Worm (Caenorhabditis elegans): ENCODE data around the gene C45B2.6.

C45B2.6 gene

DNA sequence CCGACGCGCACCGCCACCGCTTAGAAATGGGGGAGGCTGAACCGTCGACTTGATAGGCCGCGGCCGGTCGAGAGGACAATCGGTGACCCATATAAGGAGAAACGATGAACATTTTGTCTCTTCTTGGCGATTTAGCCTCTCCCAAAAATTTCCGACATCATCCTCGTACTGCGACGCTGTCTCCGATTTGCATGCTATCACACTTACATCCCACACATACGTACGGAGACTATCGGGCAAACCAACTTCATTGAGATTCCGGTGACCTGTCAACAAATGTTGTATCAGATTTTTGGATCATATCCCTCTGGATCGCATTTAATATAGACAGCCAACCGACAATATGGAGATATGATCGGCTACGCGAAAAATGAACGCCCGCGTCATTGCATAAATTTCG, 13.9 kb downstream of the C45B2.6 start:
- TF ChIP-seq ref-2 (tag; optimal IDR thresholded peaks at IDR 0.05) (peak; percentile 35), nfya-1 (tag; optimal IDR thresholded peaks at IDR 0.05) (no peak)

- TF ChIP-seq mec-3 (tag; optimal IDR thresholded peaks at IDR 0.05; ENCODE audit: borderline replicate concordance) (no peak), lin-11 (tag; optimal IDR thresholded peaks at IDR 0.05) (no peak), ama-1 (optimal IDR thresholded peaks at IDR 0.05) (no peak), madf-2 (tag; optimal IDR thresholded peaks at IDR 0.05) (no peak), pha-4 (tag; optimal IDR thresholded peaks at IDR 0.05) (no peak)
These were observed 22.5 kb downstream of the C45B2.6 start, which contains the start of gene lgc-58 for ce11 chrX:6075209-6075608. TSS of gene lgc-58 (plus strand) at chrX:6075509.

ce11 chrX:6081793-6082192, 29.1 kb downstream of the C45B2.6 start:
- no peak for TF ChIP-seq zip-5 (tag; optimal IDR thresholded peaks at IDR 0.05)
- peak; percentile 28 for TF ChIP-seq elt-2 (tag; optimal IDR thresholded peaks at IDR 0.05)

DNA sequence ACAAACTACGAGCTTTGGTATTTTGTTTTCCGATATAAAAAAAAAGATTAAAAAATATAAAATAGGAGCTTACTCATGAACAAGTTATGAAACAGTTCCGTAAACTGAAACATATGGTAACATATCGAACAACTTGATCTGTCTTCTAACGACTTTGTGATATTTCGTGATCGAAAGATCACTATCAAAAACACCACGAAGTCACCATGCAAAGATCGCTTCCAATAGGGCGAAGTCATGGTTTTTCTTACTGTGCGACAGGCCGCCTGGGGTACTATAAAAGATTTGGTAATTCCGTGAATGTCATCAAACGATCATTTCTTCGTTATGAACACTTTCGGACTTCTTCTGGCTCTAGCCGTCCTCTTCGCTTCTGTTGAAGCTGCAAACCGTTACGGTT, 30.0 kb downstream of the C45B2.6 start, which contains the start of gene C45B2.3:
TSS of gene C45B2.3 (plus strand) at position 301 of the 400 bp plus-strand sequence.
- TF ChIP-seq ztf-16 (tag; optimal IDR thresholded peaks at IDR 0.05) (no peak), pax-1 (tag; optimal IDR thresholded peaks at IDR 0.05) (no peak), madf-2 (tag; optimal IDR thresholded peaks at IDR 0.05) (no peak), tbx-7 (tag; optimal IDR thresholded peaks at IDR 0.05) (no peak)

DNA sequence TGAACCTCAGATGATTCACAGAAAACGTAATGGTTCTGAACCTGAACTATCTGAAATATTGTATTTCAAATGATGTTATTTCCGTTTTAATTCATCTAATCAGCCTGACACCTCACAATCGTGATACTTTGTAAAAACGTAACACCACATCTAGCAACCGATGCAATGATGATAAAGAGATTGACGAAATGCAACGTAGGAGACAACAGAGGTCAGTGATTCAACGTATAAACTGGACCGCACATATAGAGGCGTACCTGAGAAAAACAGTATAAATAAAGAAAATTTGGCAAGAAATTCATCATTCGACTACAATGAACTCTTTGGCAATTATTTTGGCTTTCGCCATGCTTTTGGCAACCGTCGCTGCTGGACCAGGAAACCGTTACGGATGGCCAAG, 31.8 kb downstream of the C45B2.6 start, which contains the start of gene C45B2.2:
TSS of gene C45B2.2 (plus strand) at position 301 of the 400 bp plus-strand sequence.
- TF ChIP-seq gmeb-2 (tag; optimal IDR thresholded peaks at IDR 0.05) (no peak), elt-4 (tag; optimal IDR thresholded peaks at IDR 0.05) (no peak), tbx-2 (tag; optimal IDR thresholded peaks at IDR 0.05) (no peak), hlh-30 (tag; optimal IDR thresholded peaks at IDR 0.05; ENCODE audit: insufficient read depth) (no peak), T23F11.4 (GFP tag; optimal IDR thresholded peaks at IDR 0.05) (no peak), ama-1 (optimal IDR thresholded peaks at IDR 0.05) (no peak), ceh-19 (GFP tag; optimal IDR thresholded peaks at IDR 0.05) (no peak), dmd-4 (tag; optimal IDR thresholded peaks at IDR 0.05; ENCODE audit: borderline replicate concordance) (no peak), ttx-3 (tag; optimal IDR thresholded peaks at IDR 0.05) (no peak), ceh-9 (tag; optimal IDR thresholded peaks at IDR 0.05) (no peak), nhr-232 (tag; optimal IDR thresholded peaks at IDR 0.05) (no peak), ceh-48 (tag; optimal IDR thresholded peaks at IDR 0.05) (no peak), K02D7.2 (tag; optimal IDR thresholded peaks at IDR 0.05) (no peak), hlh-15 (tag; optimal IDR thresholded peaks at IDR 0.05) (no peak)

DNA sequence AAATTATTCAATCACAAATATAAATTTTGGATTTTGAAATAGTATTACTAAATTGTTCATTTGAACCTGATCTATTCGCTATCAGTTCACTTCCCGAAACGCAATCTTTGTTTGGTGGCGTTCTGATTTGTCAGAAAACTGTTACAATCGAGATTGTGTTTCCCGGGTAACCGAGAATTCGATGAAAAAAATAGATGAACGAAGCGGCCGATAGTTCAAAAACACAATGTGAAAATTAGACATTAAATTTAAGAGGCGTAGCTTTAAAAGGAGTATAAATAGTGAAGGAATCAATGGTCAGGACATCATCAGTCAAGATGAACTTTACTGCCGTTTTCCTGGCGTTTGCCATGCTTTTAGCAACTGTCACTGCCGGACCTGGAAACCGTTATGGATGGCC, 33.1 kb downstream of the C45B2.6 start, which contains the start of gene C45B2.1:
TSS of gene C45B2.1 (plus strand) at position 301 of the 400 bp plus-strand sequence.
- TF ChIP-seq ztf-16 (tag; optimal IDR thresholded peaks at IDR 0.05) (no peak), elt-4 (tag; optimal IDR thresholded peaks at IDR 0.05) (no peak), hlh-8 (tag; optimal IDR thresholded peaks at IDR 0.05) (no peak), sox-4 (tag; optimal IDR thresholded peaks at IDR 0.05) (no peak), ceh-14 (tag; optimal IDR thresholded peaks at IDR 0.05) (no peak), ceh-48 (tag; optimal IDR thresholded peaks at IDR 0.05) (no peak), che-1 (tag; optimal IDR thresholded peaks at IDR 0.05) (no peak), dmd-4 (tag; optimal IDR thresholded peaks at IDR 0.05; ENCODE audit: borderline replicate concordance) (no peak), syd-9 (tag; optimal IDR thresholded peaks at IDR 0.05) (no peak), tbx-2 (tag; optimal IDR thresholded peaks at IDR 0.05) (no peak), K09A11.1 (tag; optimal IDR thresholded peaks at IDR 0.05; ENCODE audit: insufficient read depth) (no peak), ceh-45 (GFP tag; IDR thresholded peaks at IDR 0.05) (no peak), ceh-2 (tag; optimal IDR thresholded peaks at IDR 0.05) (no peak)
